Worm (Caenorhabditis elegans) whole organism, mixed stage, embryonic: Measurements from ENCODE around the gene fbxc-50.
A peak's percentile ranks its signal among the peaks of the same experiment; 100 is the strongest.

Experiments
- M03D4.4 ChIP-seq: sonication (generic microtip); optimal IDR thresholded peaks from 2 replicates; lab custom pipeline; 2017; ENCODE audit warnings: mild to moderate bottlenecking, missing genetic modification characterization, missing compliant biosample characterization
- bed-3 ChIP-seq: fragments of 200-800 bp; sonication (Bioruptor generic); optimal IDR thresholded peaks from 3 replicates; lab custom pipeline; 2018; ENCODE audit warnings: mild to moderate bottlenecking, missing genetic modification characterization, moderate library complexity, missing compliant biosample characterization
- blmp-1 ChIP-seq: fragments of 150-350 bp; optimal IDR thresholded peaks from 2 replicates; lab custom pipeline; 2014; ENCODE audit warnings: missing biosample characterization, missing genetic modification characterization
- ceh-39 ChIP-seq: fragments of 150-350 bp; optimal IDR thresholded peaks from 2 replicates; lab custom pipeline; 2014; ENCODE audit warnings: missing biosample characterization, missing genetic modification characterization
- ceh-43 ChIP-seq: fragments of 200-800 bp; sonication (Bioruptor generic); optimal IDR thresholded peaks from 2 replicates; lab custom pipeline; 2018; ENCODE audit warnings: mild to moderate bottlenecking, missing genetic modification characterization, moderate library complexity, missing compliant biosample characterization
- ceh-83 ChIP-seq: fragments of 200-800 bp; sonication (Bioruptor generic); optimal IDR thresholded peaks from 2 replicates; lab custom pipeline; 2018; ENCODE audit warnings: mild to moderate bottlenecking, missing genetic modification characterization, missing compliant biosample characterization
- ces-1 ChIP-seq: fragments of 150-350 bp; optimal IDR thresholded peaks from 2 replicates; lab custom pipeline; 2014; ENCODE audit warnings: missing biosample characterization, missing genetic modification reagents, missing genetic modification characterization
- cnd-1 ChIP-seq: fragments of 200-800 bp; sonication (Bioruptor generic); optimal IDR thresholded peaks from 2 replicates; lab custom pipeline; 2018; ENCODE audit warnings: mild to moderate bottlenecking, missing genetic modification characterization, missing compliant biosample characterization
- drap-1 ChIP-seq: fragments of 200-800 bp; sonication (Bioruptor generic); optimal IDR thresholded peaks from 3 replicates; lab custom pipeline; 2018; ENCODE audit warnings: mild to moderate bottlenecking, missing genetic modification characterization, missing compliant biosample characterization
- elt-1 ChIP-seq: sonication (generic microtip); optimal IDR thresholded peaks from 2 replicates; lab custom pipeline; 2017; ENCODE audit warnings: missing genetic modification characterization, mild to moderate bottlenecking, missing compliant biosample characterization, antibody characterized with exemption, moderate library complexity, borderline replicate concordance; ENCODE audit not compliant: insufficient read depth
- elt-3 ChIP-seq: fragments of 150-350 bp; optimal IDR thresholded peaks from 2 replicates; lab custom pipeline; 2014; ENCODE audit warnings: missing biosample characterization, missing genetic modification characterization
- flh-1 ChIP-seq: fragments of 200-800 bp; sonication (Bioruptor generic); optimal IDR thresholded peaks from 2 replicates; lab custom pipeline; 2018; ENCODE audit warnings: mild to moderate bottlenecking, missing genetic modification characterization, moderate library complexity, missing compliant biosample characterization
- ham-2 ChIP-seq: fragments of 200-800 bp; sonication (Bioruptor generic); optimal IDR thresholded peaks from 2 replicates; lab custom pipeline; 2018; ENCODE audit warnings: mild to moderate bottlenecking, missing genetic modification characterization, missing compliant biosample characterization
- hlh-1 ChIP-seq: fragments of 150-350 bp; optimal IDR thresholded peaks from 2 replicates; lab custom pipeline; 2014; ENCODE audit warnings: missing biosample characterization, missing genetic modification reagents, missing genetic modification characterization
- lin-13 ChIP-seq: fragments of 150-350 bp; optimal IDR thresholded peaks from 2 replicates; lab custom pipeline; 2014; ENCODE audit warnings: missing biosample characterization, missing genetic modification characterization
- lin-32 ChIP-seq: fragments of 200-800 bp; sonication (Bioruptor generic); optimal IDR thresholded peaks from 2 replicates; lab custom pipeline; 2018; ENCODE audit warnings: mild to moderate bottlenecking, missing genetic modification characterization, missing compliant biosample characterization
- mab-5 ChIP-seq: fragments of 150-350 bp; optimal IDR thresholded peaks from 2 replicates; lab custom pipeline; 2014; ENCODE audit warnings: missing biosample characterization, missing genetic modification characterization
- mep-1 ChIP-seq: fragments of 150-350 bp; optimal IDR thresholded peaks from 2 replicates; lab custom pipeline; 2017; ENCODE audit warnings: missing biosample characterization, missing genetic modification reagents, missing genetic modification characterization, inconsistent platforms
- mls-2 ChIP-seq: sonication (generic microtip); optimal IDR thresholded peaks from 2 replicates; lab custom pipeline; 2016; ENCODE audit warnings: mild to moderate bottlenecking, missing genetic modification characterization, moderate library complexity, missing compliant biosample characterization
- nhr-12 ChIP-seq: fragments of 150-350 bp; optimal IDR thresholded peaks from 2 replicates; lab custom pipeline; 2014; ENCODE audit warnings: missing biosample characterization, missing genetic modification characterization
- nhr-2 ChIP-seq: fragments of 150-350 bp; optimal IDR thresholded peaks from 2 replicates; lab custom pipeline; 2014; ENCODE audit warnings: missing biosample characterization, missing genetic modification characterization
- nhr-237 ChIP-seq: fragments of 150-350 bp; optimal IDR thresholded peaks from 2 replicates; lab custom pipeline; 2014; ENCODE audit warnings: missing biosample characterization, missing genetic modification characterization
- nhr-28 ChIP-seq: fragments of 150-350 bp; optimal IDR thresholded peaks from 2 replicates; lab custom pipeline; 2014; ENCODE audit warnings: missing biosample characterization, missing genetic modification characterization
- nhr-76 ChIP-seq: sonication (generic microtip); optimal IDR thresholded peaks from 2 replicates; lab custom pipeline; 2017; ENCODE audit warnings: missing biosample characterization, missing genetic modification characterization
- pha-4 ChIP-seq: fragments of 150-350 bp; optimal IDR thresholded peaks from 2 replicates; lab custom pipeline; 2018; ENCODE audit warnings: missing biosample characterization, missing genetic modification reagents, missing genetic modification characterization
- sem-2 ChIP-seq: fragments of 200-800 bp; sonication (Bioruptor generic); optimal IDR thresholded peaks from 2 replicates; lab custom pipeline; 2018; ENCODE audit warnings: mild to moderate bottlenecking, missing genetic modification characterization, missing compliant biosample characterization
- snpc-4 ChIP-seq: fragments of 150-350 bp; optimal IDR thresholded peaks from 2 replicates; lab custom pipeline; 2014; ENCODE audit warnings: missing biosample characterization, missing genetic modification characterization
- sptf-1 ChIP-seq: sonication (generic microtip); optimal IDR thresholded peaks from 2 replicates; lab custom pipeline; 2017; ENCODE audit warnings: mild to moderate bottlenecking, missing genetic modification characterization, moderate library complexity, missing compliant biosample characterization
- tbx-8 ChIP-seq: fragments of 200-800 bp; sonication (Bioruptor generic); optimal IDR thresholded peaks from 2 replicates; lab custom pipeline; 2018; ENCODE audit warnings: mild to moderate bottlenecking, missing genetic modification characterization, moderate library complexity, missing compliant biosample characterization
- unc-120 ChIP-seq: sonication (generic microtip); optimal IDR thresholded peaks from 2 replicates; lab custom pipeline; 2017; ENCODE audit warnings: missing genetic modification characterization, missing compliant biosample characterization; ENCODE audit not compliant: poor library complexity, severe bottlenecking
- unc-39 ChIP-seq: fragments of 150-350 bp; optimal IDR thresholded peaks from 2 replicates; lab custom pipeline; 2014; ENCODE audit warnings: missing biosample characterization, missing genetic modification characterization
- unc-62 ChIP-seq: fragments of 150-350 bp; optimal IDR thresholded peaks from 2 replicates; lab custom pipeline; 2014; ENCODE audit warnings: missing biosample characterization, missing genetic modification reagents, missing genetic modification characterization
- zip-8 ChIP-seq: fragments of 150-350 bp; optimal IDR thresholded peaks from 2 replicates; lab custom pipeline; 2014; ENCODE audit warnings: missing biosample characterization, missing genetic modification characterization
- ztf-11 ChIP-seq: fragments of 150-350 bp; optimal IDR thresholded peaks from 2 replicates; lab custom pipeline; 2014; ENCODE audit warnings: missing biosample characterization, missing genetic modification characterization

The fbxc-50 gene

ce11 chrII:3241842-3242241, 6.1 kb downstream of the fbxc-50 start:
- TF ChIP-seq bed-3 = no peak
- no peak for TF ChIP-seq flh-1 (GFP tag; lab: Kevin White, UChicago)
- no peak for TF ChIP-seq ces-1 (GFP tag; lab: Kevin White, UChicago)
- TF ChIP-seq mls-2 (tag; lab: Kevin White, UChicago) = no peak
- no peak for TF ChIP-seq unc-62 (GFP tag; lab: Kevin White, UChicago)
- TF ChIP-seq elt-3 (tag; lab: Kevin White, UChicago) = peak; percentile 88
- TF ChIP-seq nhr-12 (tag; lab: Kevin White, UChicago) = no peak
- no peak for TF ChIP-seq elt-1
- no peak for TF ChIP-seq unc-120 (tag; lab: Kevin White, UChicago)
- TF ChIP-seq blmp-1 = peak; percentile 10
- TF ChIP-seq ceh-43 (GFP tag; lab: Kevin White, UChicago) = no peak
- no peak for TF ChIP-seq lin-32
- TF ChIP-seq ceh-39 (tag; lab: Kevin White, UChicago) = no peak
- TF ChIP-seq M03D4.4 (tag; lab: Kevin White, UChicago) = no peak
- no peak for TF ChIP-seq zip-8
- no peak for TF ChIP-seq tbx-8 (GFP tag; lab: Kevin White, UChicago)

DNA sequence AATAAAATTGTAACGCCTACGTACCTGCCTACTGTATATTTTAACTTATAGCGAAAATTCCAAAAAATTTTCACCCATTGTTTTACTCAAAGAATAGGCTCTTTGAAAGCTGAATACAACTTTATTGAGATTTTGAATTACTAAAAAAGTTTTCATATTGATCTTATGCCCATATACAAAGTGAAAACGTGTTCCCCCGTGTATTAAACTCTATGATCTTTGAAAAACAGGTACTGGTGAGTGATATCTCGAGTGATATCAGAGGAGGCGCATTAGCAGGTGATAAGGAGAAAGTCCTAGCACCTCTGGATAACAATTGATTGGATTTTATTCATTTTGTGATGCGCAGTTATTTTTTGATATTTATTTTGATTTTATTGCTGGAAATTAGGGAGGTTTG, 7.7 kb downstream of the fbxc-50 start, which contains the start of gene C17F4.3:
Gene C17F4.3 (plus strand): TSS at position 301 of the 400 bp plus-strand sequence.
- TF ChIP-seq nhr-76 (tag; lab: Kevin White, UChicago) (no peak), ceh-39 (tag; lab: Kevin White, UChicago) (no peak), lin-13 (tag; lab: Kevin White, UChicago) (no peak), sem-2 (no peak), ceh-43 (GFP tag; lab: Kevin White, UChicago) (no peak), nhr-28 (tag; lab: Kevin White, UChicago) (no peak), ztf-11 (tag; lab: Kevin White, UChicago) (no peak), zip-8 (no peak), cnd-1 (tag; lab: Kevin White, UChicago) (no peak), blmp-1 (no peak), nhr-2 (no peak), drap-1 (GFP tag; lab: Kevin White, UChicago) (no peak), mep-1 (tag; lab: Kevin White, UChicago) (no peak), sptf-1 (no peak), mab-5 (tag; lab: Kevin White, UChicago) (no peak), unc-39 (tag; lab: Kevin White, UChicago) (no peak), nhr-237 (tag; lab: Kevin White, UChicago) (no peak), bed-3 (no peak), ceh-83 (GFP tag; lab: Kevin White, UChicago) (no peak)

- TF ChIP-seq ham-2 (GFP tag; lab: Kevin White, UChicago) (no peak), bed-3 (no peak), M03D4.4 (tag; lab: Kevin White, UChicago) (no peak), lin-32 (no peak), snpc-4 (no peak), ces-1 (GFP tag; lab: Kevin White, UChicago) (no peak), nhr-76 (tag; lab: Kevin White, UChicago) (no peak), drap-1 (GFP tag; lab: Kevin White, UChicago) (no peak), pha-4 (tag; lab: Kevin White, UChicago) (no peak)
Measured at ce11 chrII:3237038-3237521, 10.8 kb downstream of the fbxc-50 start, which contains the start of the genes srz-67 and C17F4.11. Gene srz-67, minus strand, starts transcription at chrII:3237138. Gene C17F4.11, plus strand, starts transcription at chrII:3237471.

ce11 chrII:3234725-3235124, 13.2 kb downstream of the fbxc-50 start, which contains the start of gene C17F4.8:
Gene C17F4.8, minus strand, starts transcription at chrII:3234825.
- TF ChIP-seq ceh-83 (GFP tag; lab: Kevin White, UChicago) (no peak), blmp-1 (no peak), lin-13 (tag; lab: Kevin White, UChicago) (no peak), nhr-12 (tag; lab: Kevin White, UChicago) (no peak), tbx-8 (GFP tag; lab: Kevin White, UChicago) (no peak), hlh-1 (tag; lab: Kevin White, UChicago) (no peak), ces-1 (GFP tag; lab: Kevin White, UChicago) (no peak), unc-120 (tag; lab: Kevin White, UChicago) (no peak), mls-2 (tag; lab: Kevin White, UChicago) (no peak), zip-8 (no peak), nhr-237 (tag; lab: Kevin White, UChicago) (no peak), unc-62 (GFP tag; lab: Kevin White, UChicago) (no peak)
